Worm (Caenorhabditis elegans) whole organism, early embryonic: ENCODE measurements around the gene EEED8.3.

Experiments
- F13C5.2 ChIP-seq: sonication (generic microtip); optimal IDR thresholded peaks from 2 replicates; lab custom pipeline; 2017; ENCODE audit warnings: mild to moderate bottlenecking, missing genetic modification characterization, inconsistent platforms, missing compliant biosample characterization
- hnd-1 ChIP-seq: sonication (generic microtip); optimal IDR thresholded peaks from 2 replicates; lab custom pipeline; 2016; ENCODE audit warnings: missing genetic modification characterization, missing compliant biosample characterization

DNA sequence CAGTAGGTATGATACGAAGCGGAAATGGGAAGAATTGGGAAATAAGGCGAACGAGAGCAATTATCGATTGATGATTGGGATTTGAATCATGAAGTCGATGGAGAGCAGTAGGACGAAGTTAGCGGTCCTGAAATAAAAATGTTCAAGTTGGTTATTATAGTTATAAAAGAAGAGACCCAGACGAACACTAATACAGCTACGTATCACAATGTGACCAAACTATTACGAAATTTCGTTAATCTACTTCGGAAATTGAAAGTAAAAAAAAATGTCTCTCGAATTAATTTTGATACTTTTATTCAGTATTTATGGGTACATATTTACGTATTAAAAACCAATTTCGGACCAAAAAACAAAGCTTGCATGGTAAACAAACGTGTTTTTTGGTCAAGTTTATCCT is 12.4 kb downstream of the EEED8.3 start:
- TF ChIP-seq F13C5.2 (tag; lab: Kevin White, UChicago) (no peak), hnd-1 (tag; lab: Kevin White, UChicago) (no peak)
